Worm (Caenorhabditis elegans): ENCODE data around the gene M03F8.5.

- TF ChIP-seq egl-27 (tag; optimal IDR thresholded peaks at IDR 0.05) (no peak), lin-39 (tag; optimal IDR thresholded peaks at IDR 0.05) (no peak), ceh-28 (tag; optimal IDR thresholded peaks at IDR 0.05) (no peak), nhr-76 (tag; optimal IDR thresholded peaks at IDR 0.05) (no peak), ZK546.5 (tag; optimal IDR thresholded peaks at IDR 0.05) (no peak), tbx-2 (tag; optimal IDR thresholded peaks at IDR 0.05) (no peak), ztf-11 (tag; optimal IDR thresholded peaks at IDR 0.05) (no peak), nhr-11 (tag; optimal IDR thresholded peaks at IDR 0.05) (no peak), snpc-4 (tag; optimal IDR thresholded peaks at IDR 0.05) (no peak), pha-4 (tag; optimal IDR thresholded peaks at IDR 0.05) (peak; percentile 63), nhr-237 (tag; optimal IDR thresholded peaks at IDR 0.05) (no peak)
These were observed 3.0 kb upstream of the M03F8.5 start, which contains the start of gene syf-3 for ce11 chrV:5939503-5940072.

Data from whole organism, L3 larva.